Worm (Caenorhabditis elegans) whole organism, L4 larva: ENCODE measurements around the gene nhr-60.
A peak's percentile ranks its signal among the peaks of the same experiment; 100 is the strongest.

Source experiments
- F37D6.2 ChIP-seq: sonication (generic microtip); optimal IDR thresholded peaks from 2 replicates; lab custom pipeline; 2016; ENCODE audit warnings: mild to moderate bottlenecking, missing genetic modification characterization, missing compliant biosample characterization
- T20F7.1 ChIP-seq: fragments of 200-800 bp; sonication (Bioruptor generic); optimal IDR thresholded peaks from 2 replicates; lab custom pipeline; 2018; ENCODE audit warnings: mild to moderate bottlenecking, missing genetic modification characterization, missing compliant biosample characterization
- Y105C5A.15 ChIP-seq: fragments of 200-800 bp; sonication (Bioruptor generic); IDR thresholded peaks from 2 replicates; pipeline ENCODE4 v1.3.6; 2022; ENCODE audit warnings: missing genetic modification characterization, missing compliant biosample characterization
- Y5F2A.4 ChIP-seq: fragments of 200-800 bp; sonication (Bioruptor generic); optimal IDR thresholded peaks from 2 replicates; lab custom pipeline; 2018; ENCODE audit warnings: mild to moderate bottlenecking, missing genetic modification characterization, missing compliant biosample characterization
- ZK337.2 ChIP-seq: fragments of 200-800 bp; sonication (Bioruptor generic); IDR thresholded peaks from 2 replicates; pipeline ENCODE4 v1.3.6; 2022; ENCODE audit warnings: missing genetic modification reagents, missing genetic modification characterization, missing compliant biosample characterization
- aha-1 ChIP-seq: fragments of 150-350 bp; peaks from one replicate; lab custom pipeline; 2014; ENCODE audit warnings: missing biosample characterization, missing genetic modification characterization
- aly-2 ChIP-seq: sonication (generic microtip); optimal IDR thresholded peaks from 2 replicates; lab custom pipeline; 2018; ENCODE audit warnings: missing biosample characterization, missing genetic modification characterization
- attf-4 ChIP-seq: sonication (generic microtip); optimal IDR thresholded peaks from 3 replicates; lab custom pipeline; 2017; ENCODE audit warnings: missing biosample characterization, missing genetic modification characterization
- ceh-20 ChIP-seq: fragments of 200-800 bp; sonication (Bioruptor generic); IDR thresholded peaks from 2 replicates; pipeline ENCODE4 v1.3.6; 2022; ENCODE audit warnings: missing genetic modification reagents, missing genetic modification characterization, missing compliant biosample characterization
- ceh-82 ChIP-seq: sonication (generic microtip); optimal IDR thresholded peaks from 2 replicates; lab custom pipeline; 2017; ENCODE audit warnings: missing biosample characterization, missing genetic modification characterization
- daf-19 ChIP-seq: fragments of 200-800 bp; sonication (Bioruptor generic); conservative IDR thresholded peaks from 2 replicates; pipeline ENCODE4 v1.3.6; 2022; ENCODE audit warnings: missing genetic modification characterization, missing compliant biosample characterization
- daf-8 ChIP-seq: fragments of 200-800 bp; sonication (Bioruptor generic); IDR thresholded peaks from 2 replicates; pipeline ENCODE4 v1.3.6; 2022; ENCODE audit warnings: missing genetic modification characterization, missing compliant biosample characterization
- dpl-1 ChIP-seq: fragments of 150-350 bp; optimal IDR thresholded peaks from 2 replicates; lab custom pipeline; 2014; ENCODE audit warnings: missing biosample characterization, missing genetic modification reagents, missing genetic modification characterization
- egl-27 ChIP-seq: sonication (generic microtip); optimal IDR thresholded peaks from 3 replicates; lab custom pipeline; 2017; ENCODE audit warnings: missing biosample characterization, missing genetic modification reagents, missing genetic modification characterization
- gei-8 ChIP-seq: fragments of 200-800 bp; sonication (Bioruptor generic); optimal IDR thresholded peaks from 2 replicates; lab custom pipeline; 2018; ENCODE audit warnings: mild to moderate bottlenecking, missing genetic modification characterization, missing compliant biosample characterization
- jun-1 ChIP-seq: fragments of 150-350 bp; optimal IDR thresholded peaks from 2 replicates; lab custom pipeline; 2014; ENCODE audit warnings: missing biosample characterization, missing genetic modification reagents, missing genetic modification characterization
- lim-7 ChIP-seq: fragments of 200-800 bp; sonication (Bioruptor generic); IDR thresholded peaks from 2 replicates; pipeline ENCODE4 v1.3.6; 2022; ENCODE audit warnings: missing genetic modification characterization, missing compliant biosample characterization
- lin-1 ChIP-seq: fragments of 200-800 bp; sonication (Bioruptor generic); IDR thresholded peaks from 2 replicates; pipeline ENCODE4 v1.3.6; 2022; ENCODE audit warnings: missing genetic modification reagents, missing genetic modification characterization, missing compliant biosample characterization
- lin-15B ChIP-seq: fragments of 150-350 bp; sonication (generic microtip); optimal IDR thresholded peaks from 3 replicates; lab custom pipeline; 2014; ENCODE audit warnings: missing biosample characterization, missing genetic modification characterization
- lin-39 ChIP-seq: fragments of 150-350 bp; optimal IDR thresholded peaks from 2 replicates; lab custom pipeline; 2014; ENCODE audit warnings: missing biosample characterization, missing genetic modification reagents, missing genetic modification characterization
- mxl-3 ChIP-seq: fragments of 200-800 bp; sonication (Bioruptor generic); optimal IDR thresholded peaks from 2 replicates; lab custom pipeline; 2018; ENCODE audit warnings: mild to moderate bottlenecking, missing genetic modification characterization, missing compliant biosample characterization
- nhr-102 ChIP-seq: sonication (generic microtip); optimal IDR thresholded peaks from 2 replicates; lab custom pipeline; 2016; ENCODE audit warnings: mild to moderate bottlenecking, missing genetic modification characterization, moderate library complexity, missing compliant biosample characterization
- nhr-25 ChIP-seq: sonication (generic microtip); optimal IDR thresholded peaks from 2 replicates; lab custom pipeline; 2017; ENCODE audit warnings: missing genetic modification characterization, mild to moderate bottlenecking, missing compliant biosample characterization, antibody characterized with exemption, moderate library complexity, borderline replicate concordance; ENCODE audit not compliant: insufficient read depth
- nhr-48 ChIP-seq: sonication (generic microtip); optimal IDR thresholded peaks from 2 replicates; lab custom pipeline; 2016; ENCODE audit warnings: mild to moderate bottlenecking, missing genetic modification characterization, missing compliant biosample characterization
- nhr-6 ChIP-seq: fragments of 150-350 bp; optimal IDR thresholded peaks from 2 replicates; lab custom pipeline; 2014; ENCODE audit warnings: missing biosample characterization, missing genetic modification characterization
- php-3 ChIP-seq: fragments of 200-800 bp; sonication (Bioruptor generic); IDR thresholded peaks from 2 replicates; pipeline ENCODE4 v1.3.6; 2022; ENCODE audit warnings: missing genetic modification reagents, missing genetic modification characterization, missing compliant biosample characterization
- sdz-12 ChIP-seq: fragments of 200-800 bp; sonication (Bioruptor generic); optimal IDR thresholded peaks from 2 replicates; lab custom pipeline; 2018; ENCODE audit warnings: mild to moderate bottlenecking, missing genetic modification characterization, missing compliant biosample characterization
- spr-1 ChIP-seq: sonication (generic microtip); optimal IDR thresholded peaks from 2 replicates; lab custom pipeline; 2016; ENCODE audit warnings: mild to moderate bottlenecking, missing genetic modification characterization, missing compliant biosample characterization
- unc-62 ChIP-seq, 3 experiments: fragments of 150-350 bp in 1 of 3; sonication (generic microtip); optimal IDR thresholded peaks in 2 of 3; peaks in 1 of 3; 1 replicate in 1 of 3; 2 replicates in 2 of 3; lab custom pipeline; 2014 to 2017; ENCODE audit warnings: missing biosample characterization in 3 of 3, missing genetic modification characterization in 3 of 3, missing genetic modification reagents in 3 of 3, missing genotype in 1 of 3
- zip-11 ChIP-seq: fragments of 200-800 bp; sonication (Bioruptor generic); IDR thresholded peaks from 2 replicates; pipeline ENCODE4 v1.3.6; 2022; ENCODE audit warnings: missing genetic modification characterization, missing compliant biosample characterization
- ztf-11 ChIP-seq: fragments of 150-350 bp; optimal IDR thresholded peaks from 2 replicates; lab custom pipeline; 2014; ENCODE audit warnings: missing biosample characterization, missing genetic modification characterization
- ztf-7 ChIP-seq: fragments of 150-350 bp; optimal IDR thresholded peaks from 2 replicates; lab custom pipeline; 2014; ENCODE audit warnings: missing biosample characterization, missing genetic modification characterization

Gene nhr-60

ce11 chrV:15796087-15796486 lies 23.0 kb upstream of the nhr-60 start, which contains the start of gene nhr-223:
Gene nhr-223, plus strand, starts transcription at chrV:15796387.
- TF ChIP-seq unc-62 (GFP tag; optimal IDR thresholded peaks at IDR 0.05 in 1 of 2; lab: Kevin White, UChicago) (peak in 1 of 2 experiments; percentile 78), unc-62 (tag; optimal IDR thresholded peaks at IDR 0.05; lab: Kevin White, UChicago) (no peak), sdz-12 (GFP tag; lab: Kevin White, UChicago) (no peak), ztf-7 (no peak)
- TF ChIP-seq, all 104 proteins: peak for 1

- TF ChIP-seq egl-27 (tag; lab: Kevin White, UChicago) (no peak), Y5F2A.4 (GFP tag; lab: Kevin White, UChicago) (no peak), Y105C5A.15 (no peak), sdz-12 (GFP tag; lab: Kevin White, UChicago) (no peak), daf-8 (no peak), attf-4 (tag; lab: Kevin White, UChicago) (no peak), ztf-11 (tag; lab: Kevin White, UChicago) (no peak)
These were observed 20.2 kb upstream of the nhr-60 start, which contains the start of gene T26E4.7 for ce11 chrV:15793270-15793669. Gene T26E4.7, plus strand, starts transcription at chrV:15793570.

DNA sequence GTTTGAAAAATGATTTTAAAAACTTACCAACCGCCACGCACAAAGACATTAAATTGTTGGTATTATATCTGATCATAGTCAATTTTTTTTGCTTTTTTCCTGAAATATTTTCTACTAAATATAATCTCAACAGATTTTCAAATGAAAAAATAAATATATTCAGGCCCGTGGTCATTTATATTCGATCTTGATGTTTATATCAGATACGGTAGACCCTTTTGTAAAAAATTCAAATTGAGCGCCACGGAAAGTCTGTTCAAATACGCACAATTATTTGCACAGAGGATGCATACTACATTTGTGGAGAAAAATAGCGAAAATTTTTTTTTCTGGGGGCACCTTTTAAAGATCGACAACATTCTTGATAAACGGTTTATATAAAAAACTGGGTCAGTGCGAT lies 19.4 kb upstream of the nhr-60 start, which contains the start of gene T26E4.4:
T26E4.4 (minus strand) TSS at position 101 of the 400 bp plus-strand sequence.
- TF ChIP-seq Y105C5A.15 (no peak), aha-1 (tag; lab: Kevin White, UChicago) (peak; percentile 12), T20F7.1 (GFP tag; lab: Kevin White, UChicago) (no peak), lin-15B (tag; lab: Kevin White, UChicago) (no peak)

- no peak for TF ChIP-seq mxl-3 (GFP tag; lab: Kevin White, UChicago)
- no peak for TF ChIP-seq lin-39 (tag; lab: Kevin White, UChicago)
- TF ChIP-seq php-3 (GFP tag; lab: Robert Waterston, UW): no peak
- TF ChIP-seq T20F7.1 (GFP tag; lab: Kevin White, UChicago): no peak
- TF ChIP-seq spr-1: no peak
- no peak for TF ChIP-seq nhr-6 (tag; lab: Kevin White, UChicago)
- TF ChIP-seq zip-11: no peak
- no peak for TF ChIP-seq sdz-12 (GFP tag; lab: Kevin White, UChicago)
- no peak for TF ChIP-seq dpl-1 (GFP tag; lab: Kevin White, UChicago)
These were observed 9.5 kb upstream of the nhr-60 start, which contains the start of gene T26E4.3 for ce11 chrV:15782494-15782893. Gene T26E4.3, plus strand, starts transcription at chrV:15782794.

DNA sequence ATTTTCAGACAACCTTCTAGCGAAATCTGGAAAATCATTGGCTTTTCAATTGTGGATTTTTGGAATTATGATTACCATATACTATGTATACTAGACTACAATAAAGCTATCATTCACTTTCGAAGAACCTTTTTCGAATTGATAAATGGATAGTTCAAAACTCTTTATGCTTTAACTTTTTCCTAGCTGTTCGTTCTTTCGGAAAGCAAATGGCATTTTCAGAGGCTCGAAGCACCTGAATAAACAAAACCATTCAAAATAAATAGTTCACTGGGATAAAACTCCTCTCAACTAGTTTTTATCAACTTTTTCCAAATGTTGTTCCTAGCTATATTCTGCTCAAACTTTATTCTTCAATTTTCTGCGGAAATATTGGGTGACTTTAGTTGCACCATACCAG lies 8.0 kb upstream of the nhr-60 start, which contains the start of gene T26E4.2:
T26E4.2 (plus strand) TSS at position 301 of the 400 bp plus-strand sequence.
- no peak for TF ChIP-seq egl-27 (tag; lab: Kevin White, UChicago)
- no peak for TF ChIP-seq dpl-1 (GFP tag; lab: Kevin White, UChicago)
- no peak for TF ChIP-seq aly-2 (tag; lab: Kevin White, UChicago)
- no peak for TF ChIP-seq ztf-11 (tag; lab: Kevin White, UChicago)
- TF ChIP-seq lim-7 (GFP tag; lab: Robert Waterston, UW): no peak
- no peak for TF ChIP-seq nhr-48 (tag; lab: Kevin White, UChicago)
- no peak for TF ChIP-seq gei-8 (GFP tag; lab: Kevin White, UChicago)
- TF ChIP-seq attf-4 (tag; lab: Kevin White, UChicago): no peak
- no peak for TF ChIP-seq ZK337.2 (GFP tag; lab: Robert Waterston, UW)
- no peak for TF ChIP-seq daf-19 (GFP tag; lab: Robert Waterston, UW)
- TF ChIP-seq nhr-25: no peak

ce11 chrV:15779128-15779729 lies 6.2 kb upstream of the nhr-60 start, which contains the start of the genes nhr-285 and irld-52:
Gene nhr-285, minus strand, starts transcription at chrV:15779228.
Gene irld-52, plus strand, starts transcription at chrV:15779679.
- TF ChIP-seq F37D6.2 (tag; lab: Kevin White, UChicago): no peak
- no peak for TF ChIP-seq ceh-20
- TF ChIP-seq lin-1: no peak
- no peak for TF ChIP-seq jun-1 (tag; lab: Kevin White, UChicago)
- no peak for TF ChIP-seq daf-8
- TF ChIP-seq ceh-82 (tag; lab: Kevin White, UChicago): no peak
- TF ChIP-seq lin-39 (tag; lab: Kevin White, UChicago): no peak
- no peak for TF ChIP-seq nhr-102
- TF ChIP-seq, all 104 proteins: peak for 0
